Fruit fly (Drosophila melanogaster) whole organism: ENCODE results near the gene CG14086.

Experiments used
- CG8478 ChIP-seq: fragments of >200 bp; optimal IDR thresholded peaks from 2 replicates; lab custom pipeline; 2018; ENCODE audit warnings: inconsistent platforms
- pan ChIP-seq: fragments of >200 bp; optimal IDR thresholded peaks from 2 replicates; lab custom pipeline; 2017
- psq ChIP-seq: fragments of >200 bp; optimal IDR thresholded peaks from 2 replicates; lab custom pipeline; 2017

- TF ChIP-seq CG8478 (lab: Kevin White, UChicago) (no peak), psq (lab: Kevin White, UChicago) (no peak), pan (lab: Kevin White, UChicago) (no peak)
These were observed 53.9 kb downstream of the CG14086 start for dm6 chr3L:19329499-19329898.
